Worm (Caenorhabditis elegans): ENCODE measurements around the gene ztf-7.

ce11 chrV:9775734-9776133 is 13.8 kb downstream of the ztf-7 start, which contains the start of gene F46B6.12:
- no peak for TF ChIP-seq unc-39 (tag; optimal IDR thresholded peaks at IDR 0.05)
- TF ChIP-seq egl-43 (GFP tag; IDR thresholded peaks at IDR 0.05) = no peak
- TF ChIP-seq nhr-237 (tag; optimal IDR thresholded peaks at IDR 0.05) = no peak
- no peak for TF ChIP-seq daf-12 (tag; optimal IDR thresholded peaks at IDR 0.05)
- no peak for TF ChIP-seq fkh-10 (GFP tag; optimal IDR thresholded peaks at IDR 0.05)
